Worm (Caenorhabditis elegans) whole organism, midembryonic: ENCODE results near the gene nspg-1.

Experiments
- T22C8.4 ChIP-seq: fragments of 200-800 bp; sonication (Bioruptor generic); IDR thresholded peaks from 2 replicates; pipeline ENCODE4 v1.3.6; 2022; ENCODE audit warnings: missing genetic modification characterization, missing compliant biosample characterization
- flt-1 ChIP-seq: fragments of 200-800 bp; sonication (Bioruptor generic); IDR thresholded peaks from 2 replicates; pipeline ENCODE4 v1.3.6; 2022; ENCODE audit warnings: missing genetic modification characterization, missing compliant biosample characterization

DNA sequence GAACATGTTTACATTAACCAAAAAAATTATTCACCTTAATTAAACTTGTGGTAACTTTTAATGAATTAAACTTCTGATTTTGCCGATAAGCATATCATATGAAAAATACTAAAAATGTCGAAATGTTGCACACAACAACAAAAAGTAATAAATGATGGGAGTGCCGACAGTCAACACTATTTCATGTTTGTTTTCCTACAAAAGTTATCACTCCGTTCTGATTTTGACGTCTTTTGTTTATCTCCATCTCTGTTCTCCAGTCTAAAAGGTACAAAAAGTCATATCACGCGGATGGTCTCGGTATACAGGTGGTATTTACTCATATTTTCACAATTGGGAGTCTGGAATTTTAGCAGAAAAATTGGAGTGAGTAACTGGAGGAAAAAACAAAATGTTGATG lies 52.5 kb downstream of the nspg-1 start:
- TF ChIP-seq T22C8.4 (no peak), flt-1 (no peak)
